Fruit fly (Drosophila melanogaster): Measurements from ENCODE around the gene CG12375.

The CG12375 gene

DNA sequence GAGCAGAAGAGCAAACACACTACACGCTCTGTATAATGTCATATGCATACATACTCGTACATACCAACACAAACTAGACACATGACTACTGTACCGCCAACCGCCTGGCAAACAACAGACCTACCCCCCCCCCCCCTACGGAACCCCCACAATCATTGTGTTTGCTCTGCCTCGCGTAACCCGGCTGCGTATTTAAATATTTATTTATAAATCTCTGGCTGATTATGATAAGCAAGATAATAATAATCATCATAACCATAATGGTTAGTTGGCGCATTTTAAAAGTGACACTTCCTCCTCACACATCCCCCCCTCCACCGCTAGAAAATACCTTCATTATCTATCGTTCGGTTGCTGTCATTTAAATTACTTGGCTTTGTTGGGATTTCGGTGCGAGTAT, 29.2 kb downstream of the CG12375 start (continued):
- TF ChIP-seq CG14965 (GFP tag; optimal IDR thresholded peaks at IDR 0.05; ENCODE audit: borderline replicate concordance) = no peak
- TF ChIP-seq Atf6 (GFP tag; IDR thresholded peaks at IDR 0.05) = no peak; the same call in 1 of the 2 replicates
- TF ChIP-seq dati (GFP tag; IDR thresholded peaks at IDR 0.05) = no peak
- TF ChIP-seq dm (GFP tag; optimal IDR thresholded peaks at IDR 0.05) = no peak
- TF ChIP-seq CG10462 (GFP tag; optimal IDR thresholded peaks at IDR 0.05) = no peak
- peak; percentile 21 for TF ChIP-seq CG14710 (tag; optimal IDR thresholded peaks at IDR 0.05)
- peak; percentile 79 for TF ChIP-seq Fer1 (GFP tag; optimal IDR thresholded peaks at IDR 0.05)
- TF ChIP-seq CG10565 (GFP tag; optimal IDR thresholded peaks at IDR 0.05) = no peak
- TF ChIP-seq nerfin-2 (GFP tag; IDR thresholded peaks at IDR 0.05; ENCODE audit: partially characterized antibody) = no peak
- TF ChIP-seq scrt (GFP tag; optimal IDR thresholded peaks at IDR 0.05) = peak; percentile 60
- TF ChIP-seq Myb (GFP tag; optimal IDR thresholded peaks at IDR 0.05) = no peak
- TF ChIP-seq Side (GFP tag; optimal IDR thresholded peaks at IDR 0.05) = peak; percentile 24
- TF ChIP-seq emc (GFP tag; optimal IDR thresholded peaks at IDR 0.05) = no peak
- TF ChIP-seq CG17612 (GFP tag; IDR thresholded peaks at IDR 0.05) = no peak
- peak; percentile 72 for TF ChIP-seq Asciz (GFP tag; optimal IDR thresholded peaks at IDR 0.05)
- no peak for TF ChIP-seq NC2α (GFP tag; optimal IDR thresholded peaks at IDR 0.05)
- peak in 1 of 2 experiments; percentile 20 for TF ChIP-seq Hr51 (GFP tag; optimal IDR thresholded peaks at IDR 0.05)
- peak; percentile 71 for TF ChIP-seq fd64A (GFP tag; optimal IDR thresholded peaks at IDR 0.05)
- TF ChIP-seq bsh (GFP tag; optimal IDR thresholded peaks at IDR 0.05) = peak in 1 of 2 experiments; percentile 53
- no peak for TF ChIP-seq Drgx (GFP tag; IDR thresholded peaks at IDR 0.05)
- TF ChIP-seq CG9817 (tag; optimal IDR thresholded peaks at IDR 0.05) = peak; percentile 45
- TF ChIP-seq CG12155 (GFP tag; optimal IDR thresholded peaks at IDR 0.05) = no peak
- TF ChIP-seq lab (GFP tag; optimal IDR thresholded peaks at IDR 0.05) = peak; percentile 90
- TF ChIP-seq Dek (tag; optimal IDR thresholded peaks at IDR 0.05) = peak; percentile 21
- peak; percentile 46 for TF ChIP-seq cg (GFP tag; optimal IDR thresholded peaks at IDR 0.05)
- TF ChIP-seq croc (GFP tag; conservative IDR thresholded peaks at IDR 0.05) = no peak
- TF ChIP-seq dmrt99B (tag; optimal IDR thresholded peaks at IDR 0.05) = peak; percentile 51
- peak; percentile 49 for TF ChIP-seq gsb (GFP tag; IDR thresholded peaks at IDR 0.05)
- no peak for TF ChIP-seq CG11398 (GFP tag; optimal IDR thresholded peaks at IDR 0.05)
- TF ChIP-seq CG16779 (GFP tag; IDR thresholded peaks at IDR 0.05) = no peak
- TF ChIP-seq z (GFP tag; IDR thresholded peaks at IDR 0.05) = no peak
- TF ChIP-seq slou (GFP tag; optimal IDR thresholded peaks at IDR 0.05) = no peak
- no peak for TF ChIP-seq danr (GFP tag; IDR thresholded peaks at IDR 0.05)
- no peak for TF ChIP-seq Dip2 (GFP tag; IDR thresholded peaks at IDR 0.05)
- TF ChIP-seq CG11696 (GFP tag; IDR thresholded peaks at IDR 0.05) = no peak
- TF ChIP-seq CG1602 (GFP tag; optimal IDR thresholded peaks at IDR 0.05) = no peak
- TF ChIP-seq CG5180 (GFP tag; optimal IDR thresholded peaks at IDR 0.05) = peak; percentile 67
- no peak for TF ChIP-seq Dll (GFP tag; IDR thresholded peaks at IDR 0.05; ENCODE audit: partially characterized antibody)
- no peak for TF ChIP-seq CHES-1-like (GFP tag; optimal IDR thresholded peaks at IDR 0.05)
- peak; percentile 70 for TF ChIP-seq CG15514 (GFP tag; optimal IDR thresholded peaks at IDR 0.05)
- no peak for TF ChIP-seq dimm (GFP tag; IDR thresholded peaks at IDR 0.05)
- no peak for TF ChIP-seq Ets97D (GFP tag; optimal IDR thresholded peaks at IDR 0.05)
- peak; percentile 68 for TF ChIP-seq Fer3 (tag; optimal IDR thresholded peaks at IDR 0.05)
- peak; percentile 17 for TF ChIP-seq fd3F (GFP tag; optimal IDR thresholded peaks at IDR 0.05)
- TF ChIP-seq Dbx (GFP tag; IDR thresholded peaks at IDR 0.05) = no peak
- TF ChIP-seq Rx (GFP tag; IDR thresholded peaks at IDR 0.05) = no peak
- no peak for TF ChIP-seq CG30431 (GFP tag; optimal IDR thresholded peaks at IDR 0.05)
- TF ChIP-seq CG13287 (GFP tag; IDR thresholded peaks at IDR 0.05; ENCODE audit: partially characterized antibody) = 0 out of 2 replicates have a peak, but pooled peaks have one; percentile 12
- TF ChIP-seq hbn (GFP tag; IDR thresholded peaks at IDR 0.05; ENCODE audit: partially characterized antibody) = no peak
- peak; percentile 41 for TF ChIP-seq onecut (GFP tag; IDR thresholded peaks at IDR 0.05)
- no peak for TF ChIP-seq CG7745 (tag; optimal IDR thresholded peaks at IDR 0.05)
